Worm (Caenorhabditis elegans) whole organism, L4/young adult: ENCODE data around the gene Y37E11B.10.

Experiments used
- W03F9.2 ChIP-seq: fragments of 150-350 bp; optimal IDR thresholded peaks from 2 replicates; lab custom pipeline; 2014; ENCODE audit warnings: missing biosample characterization, missing genetic modification characterization
- him-1 ChIP-seq: sonication (generic microtip); optimal IDR thresholded peaks from 2 replicates; lab custom pipeline; 2016; ENCODE audit warnings: missing genotype, missing genetic modification reagents, missing genetic modification characterization, missing compliant biosample characterization

- TF ChIP-seq him-1 (tag; lab: Kevin White, UChicago) (no peak), W03F9.2 (no peak)
These were observed 41.3 kb upstream of the Y37E11B.10 start for ce11 chrIV:3647551-3647950.
